Worm (Caenorhabditis elegans) whole organism, L4 larva: ENCODE data around the gene cup-15.
A peak's percentile ranks its signal among the peaks of the same experiment; 100 is the strongest.

Experiments used
- D1046.2 ChIP-seq: fragments of 200-800 bp; sonication (Bioruptor generic); IDR thresholded peaks from 2 replicates; pipeline ENCODE4 v1.3.6; 2022; ENCODE audit warnings: missing genetic modification characterization, missing compliant biosample characterization
- T20F7.1 ChIP-seq: fragments of 200-800 bp; sonication (Bioruptor generic); optimal IDR thresholded peaks from 2 replicates; lab custom pipeline; 2018; ENCODE audit warnings: mild to moderate bottlenecking, missing genetic modification characterization, missing compliant biosample characterization
- T26A8.4 ChIP-seq: fragments of 200-800 bp; sonication (Bioruptor generic); IDR thresholded peaks from 2 replicates; pipeline ENCODE4 v1.3.6; 2022; ENCODE audit warnings: missing genetic modification characterization, missing compliant biosample characterization
- Y5F2A.4 ChIP-seq: fragments of 200-800 bp; sonication (Bioruptor generic); optimal IDR thresholded peaks from 2 replicates; lab custom pipeline; 2018; ENCODE audit warnings: mild to moderate bottlenecking, missing genetic modification characterization, missing compliant biosample characterization
- Y75B8A.6 ChIP-seq: fragments of 200-800 bp; sonication (Bioruptor generic); IDR thresholded peaks from 2 replicates; pipeline ENCODE4 v1.3.6; 2022; ENCODE audit warnings: missing genetic modification reagents, missing genetic modification characterization, missing compliant biosample characterization
- ZK337.2 ChIP-seq: fragments of 200-800 bp; sonication (Bioruptor generic); IDR thresholded peaks from 2 replicates; pipeline ENCODE4 v1.3.6; 2022; ENCODE audit warnings: missing genetic modification reagents, missing genetic modification characterization, missing compliant biosample characterization
- aha-1 ChIP-seq: fragments of 150-350 bp; peaks from one replicate; lab custom pipeline; 2014; ENCODE audit warnings: missing biosample characterization, missing genetic modification characterization
- arid-1 ChIP-seq: fragments of 200-800 bp; sonication (Bioruptor generic); conservative IDR thresholded peaks from 2 replicates; pipeline ENCODE4 v1.3.6; 2022; ENCODE audit warnings: missing genetic modification reagents, missing genetic modification characterization, missing compliant biosample characterization
- ceh-28 ChIP-seq: fragments of 150-350 bp; optimal IDR thresholded peaks from 2 replicates; lab custom pipeline; 2014; ENCODE audit warnings: missing biosample characterization, missing genetic modification reagents, missing genetic modification characterization
- ceh-62 ChIP-seq: sonication (generic microtip); optimal IDR thresholded peaks from 2 replicates; lab custom pipeline; 2017; ENCODE audit warnings: missing biosample characterization, missing genetic modification characterization
- ces-1 ChIP-seq: fragments of 150-350 bp; sonication (generic microtip); optimal IDR thresholded peaks from 4 replicates; lab custom pipeline; 2014; ENCODE audit warnings: missing biosample characterization, missing genetic modification reagents, missing genetic modification characterization
- ctbp-1 ChIP-seq: fragments of 200-800 bp; sonication (Bioruptor generic); IDR thresholded peaks from 2 replicates; pipeline ENCODE4 v1.3.6; 2022; ENCODE audit warnings: missing genetic modification reagents, missing genetic modification characterization, missing compliant biosample characterization
- daf-12 ChIP-seq: fragments of 150-350 bp; optimal IDR thresholded peaks from 2 replicates; lab custom pipeline; 2014; ENCODE audit warnings: missing biosample characterization, missing genetic modification reagents, missing genetic modification characterization
- daf-16 ChIP-seq, 3 experiments: sonication (generic microtip); optimal IDR thresholded peaks; 2 replicates each; lab custom pipeline; 2016 to 2017; ENCODE audit warnings: missing genetic modification characterization in 3 of 3, missing genetic modification reagents in 3 of 3, mild to moderate bottlenecking in 2 of 3, missing compliant biosample characterization in 2 of 3, missing biosample characterization in 1 of 3, moderate library complexity in 1 of 3
- daf-19 ChIP-seq: fragments of 200-800 bp; sonication (Bioruptor generic); conservative IDR thresholded peaks from 2 replicates; pipeline ENCODE4 v1.3.6; 2022; ENCODE audit warnings: missing genetic modification characterization, missing compliant biosample characterization
- dmd-6 ChIP-seq: fragments of 200-800 bp; sonication (Bioruptor generic); IDR thresholded peaks from 2 replicates; pipeline ENCODE4 v1.3.6; 2022; ENCODE audit warnings: missing genetic modification reagents, missing genetic modification characterization, missing compliant biosample characterization
- dmd-9 ChIP-seq: fragments of 200-800 bp; sonication (Bioruptor generic); IDR thresholded peaks from 2 replicates; pipeline ENCODE4 v1.3.6; 2022; ENCODE audit warnings: missing genetic modification reagents, missing genetic modification characterization, missing compliant biosample characterization
- dve-1 ChIP-seq: sonication (generic microtip); optimal IDR thresholded peaks from 2 replicates; lab custom pipeline; 2017; ENCODE audit warnings: antibody characterized with exemption, mild to moderate bottlenecking, missing genetic modification characterization, missing compliant biosample characterization; ENCODE audit not compliant: insufficient read depth
- egl-27 ChIP-seq: sonication (generic microtip); optimal IDR thresholded peaks from 3 replicates; lab custom pipeline; 2017; ENCODE audit warnings: missing biosample characterization, missing genetic modification reagents, missing genetic modification characterization
- hlh-11 ChIP-seq: fragments of 200-800 bp; sonication (Bioruptor generic); optimal IDR thresholded peaks from 2 replicates; lab custom pipeline; 2018; ENCODE audit warnings: mild to moderate bottlenecking, missing genetic modification characterization, missing compliant biosample characterization
- madf-5 ChIP-seq, 2 experiments: fragments of 200-800 bp; sonication (Bioruptor generic); IDR thresholded peaks; 2 replicates each; pipeline ENCODE4 v1.3.6; 2022; ENCODE audit warnings: missing compliant biosample characterization in 2 of 2, missing genetic modification characterization in 2 of 2
- mep-1 ChIP-seq: fragments of 150-350 bp; sonication (generic microtip); optimal IDR thresholded peaks from 3 replicates; lab custom pipeline; 2014; ENCODE audit warnings: missing biosample characterization, missing genetic modification characterization
- mxl-2 ChIP-seq: fragments of 200-800 bp; sonication (Bioruptor generic); conservative IDR thresholded peaks from 2 replicates; pipeline ENCODE4 v1.3.6; 2022; ENCODE audit warnings: missing genetic modification reagents, missing genetic modification characterization, missing compliant biosample characterization
- mxl-3 ChIP-seq: fragments of 200-800 bp; sonication (Bioruptor generic); optimal IDR thresholded peaks from 2 replicates; lab custom pipeline; 2018; ENCODE audit warnings: mild to moderate bottlenecking, missing genetic modification characterization, missing compliant biosample characterization
- nhr-102 ChIP-seq: sonication (generic microtip); optimal IDR thresholded peaks from 2 replicates; lab custom pipeline; 2016; ENCODE audit warnings: mild to moderate bottlenecking, missing genetic modification characterization, moderate library complexity, missing compliant biosample characterization
- nhr-11 ChIP-seq: fragments of 150-350 bp; optimal IDR thresholded peaks from 2 replicates; lab custom pipeline; 2014; ENCODE audit warnings: missing biosample characterization, missing genetic modification characterization
- nhr-111 ChIP-seq: fragments of 200-800 bp; sonication (Bioruptor generic); optimal IDR thresholded peaks from 2 replicates; lab custom pipeline; 2018; ENCODE audit warnings: mild to moderate bottlenecking, missing genetic modification characterization, missing compliant biosample characterization
- nhr-6 ChIP-seq: fragments of 150-350 bp; optimal IDR thresholded peaks from 2 replicates; lab custom pipeline; 2014; ENCODE audit warnings: missing biosample characterization, missing genetic modification characterization
- nhr-77 ChIP-seq: fragments of 150-350 bp; optimal IDR thresholded peaks from 2 replicates; lab custom pipeline; 2014; ENCODE audit warnings: missing biosample characterization, missing genetic modification characterization
- php-3 ChIP-seq: fragments of 200-800 bp; sonication (Bioruptor generic); IDR thresholded peaks from 2 replicates; pipeline ENCODE4 v1.3.6; 2022; ENCODE audit warnings: missing genetic modification reagents, missing genetic modification characterization, missing compliant biosample characterization
- pqm-1 ChIP-seq: sonication (generic microtip); optimal IDR thresholded peaks from 2 replicates; lab custom pipeline; 2017; ENCODE audit warnings: missing biosample characterization, missing genetic modification characterization
- saeg-2 ChIP-seq: fragments of 200-800 bp; sonication (Bioruptor generic); IDR thresholded peaks from 2 replicates; pipeline ENCODE4 v1.3.6; 2022; ENCODE audit warnings: missing genetic modification reagents, missing genetic modification characterization, missing compliant biosample characterization
- sdz-12 ChIP-seq: fragments of 200-800 bp; sonication (Bioruptor generic); optimal IDR thresholded peaks from 2 replicates; lab custom pipeline; 2018; ENCODE audit warnings: mild to moderate bottlenecking, missing genetic modification characterization, missing compliant biosample characterization
- snpc-4 ChIP-seq: fragments of 150-350 bp; optimal IDR thresholded peaks from 2 replicates; lab custom pipeline; 2014; ENCODE audit warnings: missing biosample characterization, missing genetic modification characterization
- tag-97 ChIP-seq: fragments of 200-800 bp; sonication (Bioruptor generic); IDR thresholded peaks from 2 replicates; pipeline ENCODE4 v1.3.6; 2022; ENCODE audit warnings: missing genetic modification characterization, missing compliant biosample characterization
- unc-130 ChIP-seq: sonication (generic microtip); optimal IDR thresholded peaks from 2 replicates; lab custom pipeline; 2016; ENCODE audit warnings: missing genetic modification reagents, missing genetic modification characterization, missing compliant biosample characterization
- vab-7 ChIP-seq: fragments of 200-800 bp; sonication (Bioruptor generic); IDR thresholded peaks from 2 replicates; pipeline ENCODE4 v1.3.6; 2022; ENCODE audit warnings: missing genetic modification reagents, missing genetic modification characterization, missing compliant biosample characterization
- zag-1 ChIP-seq: fragments of 150-350 bp; optimal IDR thresholded peaks from 2 replicates; lab custom pipeline; 2014; ENCODE audit warnings: missing biosample characterization, missing genetic modification characterization
- zip-11 ChIP-seq: fragments of 200-800 bp; sonication (Bioruptor generic); IDR thresholded peaks from 2 replicates; pipeline ENCODE4 v1.3.6; 2022; ENCODE audit warnings: missing genetic modification characterization, missing compliant biosample characterization

The cup-15 gene

DNA sequence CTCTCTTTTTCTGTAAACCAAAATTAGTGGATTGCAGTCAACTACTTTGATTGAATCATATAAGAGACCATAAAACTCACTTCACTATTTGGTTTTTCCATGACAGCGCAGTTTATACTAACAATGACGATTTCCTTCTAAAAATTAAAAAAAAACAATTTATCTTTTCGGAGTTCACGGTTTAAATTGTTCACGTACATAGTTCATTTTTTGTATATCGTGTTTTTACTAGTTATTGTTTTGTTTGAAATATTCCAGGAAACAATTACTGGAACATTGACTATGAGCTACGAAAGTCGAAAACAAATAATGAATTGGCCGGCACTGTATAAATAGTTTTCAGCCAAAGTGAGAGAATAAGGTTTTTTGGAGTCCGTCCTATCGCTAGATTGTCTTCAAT is 39.9 kb downstream of the cup-15 start, which contains the start of gene lido-17:
Gene lido-17 (minus strand): TSS at position 101 of the 400 bp plus-strand sequence.
- TF ChIP-seq Y5F2A.4 (GFP tag; lab: Kevin White, UChicago) (no peak), dve-1 (tag; lab: Kevin White, UChicago) (no peak), hlh-11 (tag; lab: Kevin White, UChicago) (no peak), madf-5 (GFP tag; IDR thresholded peaks at IDR 0.05; lab: Robert Waterston, UW) (no peak), dmd-9 (no peak), vab-7 (GFP tag; lab: Robert Waterston, UW) (no peak), arid-1 (GFP tag; lab: Robert Waterston, UW) (no peak), ces-1 (GFP tag; lab: Kevin White, UChicago) (no peak), daf-16 (GFP tag; optimal IDR thresholded peaks at IDR 0.05; lab: Kevin White, UChicago) (no peak), daf-16 (tag; optimal IDR thresholded peaks at IDR 0.05; lab: Kevin White, UChicago) (no peak), egl-27 (tag; lab: Kevin White, UChicago) (no peak)

DNA sequence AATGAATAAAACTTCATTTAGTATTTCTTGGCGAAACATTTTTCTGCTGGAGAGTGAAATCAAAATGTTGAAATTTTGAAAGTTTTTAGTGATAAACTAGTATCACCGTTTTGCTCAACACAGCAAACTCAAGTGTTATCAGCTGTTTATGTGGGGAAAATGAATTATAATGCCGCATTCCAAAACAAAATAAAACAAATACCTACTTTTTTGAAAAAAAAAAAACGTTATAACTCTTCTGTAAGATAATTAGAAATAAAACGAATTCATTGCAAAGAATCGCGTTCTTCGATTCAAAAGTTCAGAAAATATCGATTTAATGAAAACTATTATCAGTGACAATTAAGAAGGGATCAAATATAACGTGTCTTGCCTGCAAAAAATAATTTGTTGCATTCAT is 44.7 kb downstream of the cup-15 start, which contains the start of gene Y51B9A.9:
Gene Y51B9A.9 (minus strand): TSS at position 101 of the 400 bp plus-strand sequence.
- TF ChIP-seq php-3 (GFP tag; lab: Robert Waterston, UW) (no peak), vab-7 (GFP tag; lab: Robert Waterston, UW) (no peak), daf-19 (GFP tag; lab: Robert Waterston, UW) (no peak), pqm-1 (peak; percentile 47), mep-1 (tag; lab: Kevin White, UChicago) (no peak), ceh-62 (tag; lab: Kevin White, UChicago) (no peak), daf-16 (GFP tag; optimal IDR thresholded peaks at IDR 0.05; lab: Kevin White, UChicago) (no peak), daf-16 (tag; optimal IDR thresholded peaks at IDR 0.05; lab: Kevin White, UChicago) (peak; percentile 68)

DNA sequence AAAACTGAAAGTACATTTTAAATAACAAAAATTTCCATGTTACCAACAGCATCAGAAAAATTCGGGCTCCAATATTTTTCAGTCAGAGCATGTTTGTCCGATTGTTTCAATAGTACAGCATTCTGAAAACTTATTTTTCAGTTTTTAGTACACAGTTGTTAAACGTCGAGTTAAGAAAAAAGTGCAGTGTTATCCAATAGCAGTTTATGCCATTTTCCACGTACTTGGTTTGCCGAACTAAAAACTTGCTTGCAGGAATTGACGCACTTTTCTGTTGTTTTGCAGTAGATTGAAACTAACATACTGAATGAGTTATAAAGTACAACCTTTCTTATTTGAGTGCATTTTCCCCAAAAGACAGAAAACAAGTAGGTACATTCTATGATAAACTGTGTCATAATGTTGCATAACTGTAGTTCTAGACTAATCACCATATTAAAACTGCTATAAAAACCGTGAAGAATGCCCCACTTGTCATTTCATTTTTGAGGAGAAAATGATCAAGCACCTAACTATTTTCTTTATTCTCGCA is 45.6 kb downstream of the cup-15 start, which contains the start of the genes Y51B9A.14 and Y51B9A.8:
Gene Y51B9A.14 (minus strand): TSS at position 101 of the 532 bp plus-strand sequence.
Gene Y51B9A.8 (plus strand): TSS at position 482 of the 532 bp plus-strand sequence.
- no peak for TF ChIP-seq mxl-3 (GFP tag; lab: Kevin White, UChicago)
- no peak for TF ChIP-seq dmd-6 (GFP tag; lab: Robert Waterston, UW)
- TF ChIP-seq nhr-102 = no peak
- no peak for TF ChIP-seq ctbp-1 (GFP tag; lab: Robert Waterston, UW)
- no peak for TF ChIP-seq zip-11 (GFP tag; lab: Robert Waterston, UW)
- TF ChIP-seq daf-12 (tag; lab: Kevin White, UChicago) = no peak
- no peak for TF ChIP-seq unc-130 (GFP tag; lab: Kevin White, UChicago)
- TF ChIP-seq, all 104 proteins: peak for 0

DNA sequence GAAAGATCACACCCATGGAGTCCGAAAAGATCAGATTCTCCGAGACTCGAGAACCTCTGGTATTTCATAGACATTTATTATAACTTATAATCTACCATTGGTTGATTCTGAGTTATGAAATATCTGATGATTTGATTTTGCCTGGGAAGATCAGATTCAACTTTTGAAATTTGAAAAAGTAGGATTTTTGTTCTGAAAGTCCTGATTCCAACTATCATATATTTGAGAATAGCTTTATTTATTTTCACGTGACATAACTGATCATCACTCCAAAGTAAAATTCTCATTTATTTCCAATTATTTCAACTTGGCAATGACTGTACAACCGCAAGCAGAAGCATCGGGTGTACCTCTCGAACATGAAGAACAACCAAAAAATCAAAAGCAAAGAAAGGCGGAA is 46.9 kb downstream of the cup-15 start, which contains the start of gene Y51B9A.7:
Gene Y51B9A.7 (plus strand): TSS at position 301 of the 400 bp plus-strand sequence.
- TF ChIP-seq vab-7 (GFP tag; lab: Robert Waterston, UW) (no peak), arid-1 (GFP tag; lab: Robert Waterston, UW) (no peak), tag-97 (no peak)
- TF ChIP-seq, all 104 proteins: peak for 0

DNA sequence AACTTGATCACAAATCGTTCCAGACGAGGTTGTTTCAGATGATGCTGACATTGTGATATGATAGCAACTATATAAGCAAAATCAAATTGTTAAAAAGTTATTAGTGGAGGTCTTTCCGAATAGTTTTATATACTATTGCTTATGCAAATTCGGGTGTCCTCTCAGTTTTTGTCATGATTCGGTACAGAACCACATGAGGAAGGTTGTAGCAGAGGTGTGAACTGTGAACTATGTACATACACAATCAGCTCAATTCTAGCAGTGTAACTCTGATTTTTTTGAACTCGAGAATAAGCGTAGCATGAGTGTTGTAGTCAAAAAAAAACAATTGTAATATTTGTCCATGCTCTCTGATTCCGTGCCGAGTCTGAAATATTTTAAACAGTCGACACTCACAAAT is 50.3 kb downstream of the cup-15 start, which contains the start of gene Y51B9A.6:
Gene Y51B9A.6 (minus strand): TSS at position 101 of the 400 bp plus-strand sequence.
- TF ChIP-seq aha-1 (tag; lab: Kevin White, UChicago) (peak; percentile 35), snpc-4 (tag; lab: Kevin White, UChicago) (no peak)

DNA sequence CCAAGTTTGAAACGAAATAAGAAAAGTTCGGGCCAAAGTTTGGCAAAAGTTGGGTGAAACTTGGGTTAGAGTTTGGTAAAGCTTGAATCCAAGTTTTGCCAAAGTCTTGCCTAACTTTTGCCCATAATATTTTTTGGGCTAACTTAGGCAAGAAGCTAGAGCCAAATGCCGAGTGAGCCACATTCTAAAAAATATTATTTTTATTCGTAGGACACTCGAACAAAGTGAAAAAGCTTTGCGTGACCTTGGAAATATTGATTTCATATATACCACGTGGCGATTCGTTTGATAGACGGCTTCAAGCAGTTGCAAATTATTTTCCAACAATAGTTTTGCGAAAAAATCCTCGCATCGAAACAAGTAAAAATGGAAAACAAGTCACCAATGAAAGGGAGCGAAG is 51.0 kb downstream of the cup-15 start, which contains the start of gene Y51B9A.5:
Gene Y51B9A.5 (plus strand): TSS at position 301 of the 400 bp plus-strand sequence.
- TF ChIP-seq nhr-111 (GFP tag; lab: Kevin White, UChicago) = no peak
- TF ChIP-seq nhr-77 (tag; lab: Kevin White, UChicago) = no peak
- TF ChIP-seq nhr-102 = no peak
- TF ChIP-seq Y75B8A.6 (GFP tag; lab: Robert Waterston, UW) = no peak
- TF ChIP-seq mep-1 (tag; lab: Kevin White, UChicago) = no peak
- TF ChIP-seq D1046.2 = no peak
- no peak for TF ChIP-seq nhr-11 (tag; lab: Kevin White, UChicago)
- no peak for TF ChIP-seq zag-1 (tag; lab: Kevin White, UChicago)
- no peak for TF ChIP-seq ZK337.2 (GFP tag; lab: Robert Waterston, UW)
- TF ChIP-seq unc-130 (GFP tag; lab: Kevin White, UChicago) = no peak
- TF ChIP-seq T20F7.1 = no peak
- no peak for TF ChIP-seq saeg-2 (GFP tag; lab: Robert Waterston, UW)
- no peak for TF ChIP-seq mxl-2
- TF ChIP-seq nhr-6 (tag; lab: Kevin White, UChicago) = no peak
- no peak for TF ChIP-seq ceh-28
- TF ChIP-seq sdz-12 (GFP tag; lab: Kevin White, UChicago) = no peak
- TF ChIP-seq T26A8.4 (GFP tag; lab: Robert Waterston, UW) = no peak
- TF ChIP-seq, all 104 proteins: peak for 0
